Worm (Caenorhabditis elegans) whole organism, L4 larva: ENCODE measurements around the gene fbxc-24.

Experiments
- R02D3.7 ChIP-seq: fragments of 150-350 bp; sonication (generic microtip); optimal IDR thresholded peaks from 3 replicates; lab custom pipeline; 2014; ENCODE audit warnings: missing biosample characterization, missing genetic modification characterization
- T26A8.4 ChIP-seq: fragments of 200-800 bp; sonication (Bioruptor generic); IDR thresholded peaks from 2 replicates; pipeline ENCODE4 v1.3.6; 2022; ENCODE audit warnings: missing genetic modification characterization, missing compliant biosample characterization
- Y5F2A.4 ChIP-seq: fragments of 200-800 bp; sonication (Bioruptor generic); optimal IDR thresholded peaks from 2 replicates; lab custom pipeline; 2018; ENCODE audit warnings: mild to moderate bottlenecking, missing genetic modification characterization, missing compliant biosample characterization
- ZK546.5 ChIP-seq, 2 experiments: sonication (generic microtip); optimal IDR thresholded peaks; 2 replicates each; lab custom pipeline; 2017; ENCODE audit warnings: missing biosample characterization in 2 of 2, missing genetic modification characterization in 2 of 2
- arid-1 ChIP-seq: fragments of 200-800 bp; sonication (Bioruptor generic); conservative IDR thresholded peaks from 2 replicates; pipeline ENCODE4 v1.3.6; 2022; ENCODE audit warnings: missing genetic modification reagents, missing genetic modification characterization, missing compliant biosample characterization
- ceh-32 ChIP-seq: sonication (generic microtip); optimal IDR thresholded peaks from 2 replicates; lab custom pipeline; 2016; ENCODE audit warnings: mild to moderate bottlenecking, missing genetic modification characterization, missing compliant biosample characterization; ENCODE audit not compliant: poor library complexity
- ces-1 ChIP-seq: fragments of 150-350 bp; sonication (generic microtip); optimal IDR thresholded peaks from 4 replicates; lab custom pipeline; 2014; ENCODE audit warnings: missing biosample characterization, missing genetic modification reagents, missing genetic modification characterization
- cey-2 ChIP-seq: sonication (generic microtip); optimal IDR thresholded peaks from 3 replicates; lab custom pipeline; 2017; ENCODE audit warnings: missing genetic modification characterization, mild to moderate bottlenecking, missing compliant biosample characterization, antibody characterized with exemption, borderline replicate concordance; ENCODE audit not compliant: insufficient read depth
- daf-12 ChIP-seq: fragments of 150-350 bp; optimal IDR thresholded peaks from 2 replicates; lab custom pipeline; 2014; ENCODE audit warnings: missing biosample characterization, missing genetic modification reagents, missing genetic modification characterization
- daf-16 ChIP-seq, 3 experiments: sonication (generic microtip); optimal IDR thresholded peaks; 2 replicates each; lab custom pipeline; 2016 to 2017; ENCODE audit warnings: missing genetic modification characterization in 3 of 3, missing genetic modification reagents in 3 of 3, mild to moderate bottlenecking in 2 of 3, missing compliant biosample characterization in 2 of 3, missing biosample characterization in 1 of 3, moderate library complexity in 1 of 3
- dmd-6 ChIP-seq: fragments of 200-800 bp; sonication (Bioruptor generic); IDR thresholded peaks from 2 replicates; pipeline ENCODE4 v1.3.6; 2022; ENCODE audit warnings: missing genetic modification reagents, missing genetic modification characterization, missing compliant biosample characterization
- dmd-8 ChIP-seq: fragments of 200-800 bp; sonication (Bioruptor generic); IDR thresholded peaks from 2 replicates; pipeline ENCODE4 v1.3.6; 2022; ENCODE audit warnings: missing genetic modification characterization, missing compliant biosample characterization
- dve-1 ChIP-seq: sonication (generic microtip); optimal IDR thresholded peaks from 2 replicates; lab custom pipeline; 2017; ENCODE audit warnings: antibody characterized with exemption, mild to moderate bottlenecking, missing genetic modification characterization, missing compliant biosample characterization; ENCODE audit not compliant: insufficient read depth
- hlh-11 ChIP-seq: fragments of 200-800 bp; sonication (Bioruptor generic); optimal IDR thresholded peaks from 2 replicates; lab custom pipeline; 2018; ENCODE audit warnings: mild to moderate bottlenecking, missing genetic modification characterization, missing compliant biosample characterization
- hlh-30 ChIP-seq: sonication (generic microtip); optimal IDR thresholded peaks from 2 replicates; lab custom pipeline; 2017; ENCODE audit warnings: antibody characterized with exemption, mild to moderate bottlenecking, missing genetic modification characterization, missing compliant biosample characterization; ENCODE audit not compliant: insufficient read depth
- lin-1 ChIP-seq: fragments of 200-800 bp; sonication (Bioruptor generic); IDR thresholded peaks from 2 replicates; pipeline ENCODE4 v1.3.6; 2022; ENCODE audit warnings: missing genetic modification reagents, missing genetic modification characterization, missing compliant biosample characterization
- lin-13 ChIP-seq: fragments of 150-350 bp; optimal IDR thresholded peaks from 2 replicates; lab custom pipeline; 2014; ENCODE audit warnings: missing biosample characterization, missing genetic modification reagents, missing genetic modification characterization
- lin-15B ChIP-seq: fragments of 150-350 bp; sonication (generic microtip); optimal IDR thresholded peaks from 3 replicates; lab custom pipeline; 2014; ENCODE audit warnings: missing biosample characterization, missing genetic modification characterization
- lin-38 ChIP-seq: fragments of 200-800 bp; sonication (Bioruptor generic); IDR thresholded peaks from 2 replicates; pipeline ENCODE4 v1.3.6; 2022; ENCODE audit warnings: missing genetic modification reagents, missing genetic modification characterization, missing compliant biosample characterization
- mes-2 ChIP-seq: sonication (generic microtip); optimal IDR thresholded peaks from 2 replicates; lab custom pipeline; 2016; ENCODE audit warnings: missing genotype, mild to moderate bottlenecking, missing genetic modification characterization, missing compliant biosample characterization; ENCODE audit not compliant: poor library complexity, severe bottlenecking
- mxl-3 ChIP-seq: fragments of 200-800 bp; sonication (Bioruptor generic); optimal IDR thresholded peaks from 2 replicates; lab custom pipeline; 2018; ENCODE audit warnings: mild to moderate bottlenecking, missing genetic modification characterization, missing compliant biosample characterization
- nhr-10 ChIP-seq: fragments of 150-350 bp; optimal IDR thresholded peaks from 2 replicates; lab custom pipeline; 2014; ENCODE audit warnings: missing biosample characterization, missing genetic modification characterization
- nhr-111 ChIP-seq: fragments of 200-800 bp; sonication (Bioruptor generic); optimal IDR thresholded peaks from 2 replicates; lab custom pipeline; 2018; ENCODE audit warnings: mild to moderate bottlenecking, missing genetic modification characterization, missing compliant biosample characterization
- nhr-28 ChIP-seq: fragments of 150-350 bp; optimal IDR thresholded peaks from 2 replicates; lab custom pipeline; 2014; ENCODE audit warnings: missing biosample characterization, missing genetic modification characterization
- nhr-42 ChIP-seq: fragments of 200-800 bp; sonication (Bioruptor generic); IDR thresholded peaks from 2 replicates; pipeline ENCODE4 v1.3.6; 2022; ENCODE audit warnings: missing genetic modification characterization, missing compliant biosample characterization
- nhr-48 ChIP-seq: sonication (generic microtip); optimal IDR thresholded peaks from 2 replicates; lab custom pipeline; 2016; ENCODE audit warnings: mild to moderate bottlenecking, missing genetic modification characterization, missing compliant biosample characterization
- nhr-6 ChIP-seq: fragments of 150-350 bp; optimal IDR thresholded peaks from 2 replicates; lab custom pipeline; 2014; ENCODE audit warnings: missing biosample characterization, missing genetic modification characterization
- nhr-77 ChIP-seq: fragments of 150-350 bp; optimal IDR thresholded peaks from 2 replicates; lab custom pipeline; 2014; ENCODE audit warnings: missing biosample characterization, missing genetic modification characterization
- pqm-1 ChIP-seq: sonication (generic microtip); optimal IDR thresholded peaks from 2 replicates; lab custom pipeline; 2017; ENCODE audit warnings: missing biosample characterization, missing genetic modification characterization
- saeg-2 ChIP-seq: fragments of 200-800 bp; sonication (Bioruptor generic); IDR thresholded peaks from 2 replicates; pipeline ENCODE4 v1.3.6; 2022; ENCODE audit warnings: missing genetic modification reagents, missing genetic modification characterization, missing compliant biosample characterization
- sdz-12 ChIP-seq: fragments of 200-800 bp; sonication (Bioruptor generic); optimal IDR thresholded peaks from 2 replicates; lab custom pipeline; 2018; ENCODE audit warnings: mild to moderate bottlenecking, missing genetic modification characterization, missing compliant biosample characterization
- set-16 ChIP-seq: fragments of 200-800 bp; sonication (Bioruptor generic); IDR thresholded peaks from 2 replicates; pipeline ENCODE4 v1.3.6; 2022; ENCODE audit warnings: missing genetic modification reagents, missing genetic modification characterization, missing compliant biosample characterization
- snpc-4 ChIP-seq: fragments of 150-350 bp; optimal IDR thresholded peaks from 2 replicates; lab custom pipeline; 2014; ENCODE audit warnings: missing biosample characterization, missing genetic modification characterization
- spr-1 ChIP-seq: sonication (generic microtip); optimal IDR thresholded peaks from 2 replicates; lab custom pipeline; 2016; ENCODE audit warnings: mild to moderate bottlenecking, missing genetic modification characterization, missing compliant biosample characterization
- unc-62 ChIP-seq, 3 experiments: fragments of 150-350 bp in 1 of 3; sonication (generic microtip); optimal IDR thresholded peaks in 2 of 3; peaks in 1 of 3; 1 replicate in 1 of 3; 2 replicates in 2 of 3; lab custom pipeline; 2014 to 2017; ENCODE audit warnings: missing biosample characterization in 3 of 3, missing genetic modification characterization in 3 of 3, missing genetic modification reagents in 3 of 3, missing genotype in 1 of 3
- zfp-3 ChIP-seq: fragments of 200-800 bp; sonication (Bioruptor generic); conservative IDR thresholded peaks from 2 replicates; pipeline ENCODE4 v1.3.6; 2022; ENCODE audit warnings: missing genetic modification reagents, missing genetic modification characterization, missing compliant biosample characterization

Gene fbxc-24

DNA sequence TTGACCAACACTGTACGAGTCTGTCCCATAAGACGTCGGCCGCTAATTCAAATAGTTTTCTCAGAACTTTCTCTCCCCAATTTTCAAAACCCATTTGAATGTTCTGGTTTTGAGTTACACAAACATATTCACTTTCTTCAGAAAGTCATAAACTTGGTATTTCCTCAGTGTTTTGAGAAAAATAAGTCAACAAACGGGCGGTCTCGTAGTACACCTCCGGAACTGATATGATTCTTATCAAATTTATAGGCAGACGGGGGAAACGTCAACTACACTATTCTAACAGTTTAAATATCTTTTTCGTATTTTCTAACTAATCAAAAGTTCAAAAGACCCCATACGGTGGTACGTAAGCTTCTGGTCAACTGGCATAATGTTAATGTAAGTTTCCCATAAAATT is 25.2 kb downstream of the fbxc-24 start (continued):
- TF ChIP-seq lin-1 (GFP tag; lab: Robert Waterston, UW): no peak
- peak; percentile 18 for TF ChIP-seq nhr-77 (tag; lab: Kevin White, UChicago)
- peak; percentile 13 for TF ChIP-seq nhr-28 (tag; lab: Kevin White, UChicago)
- no peak for TF ChIP-seq mxl-3 (GFP tag; lab: Kevin White, UChicago)
- TF ChIP-seq lin-13 (GFP tag; lab: Kevin White, UChicago): no peak
- TF ChIP-seq nhr-42 (GFP tag; lab: Robert Waterston, UW): no peak
- no peak for TF ChIP-seq dmd-8
- no peak for TF ChIP-seq ces-1 (GFP tag; lab: Kevin White, UChicago)
- TF ChIP-seq daf-16 (GFP tag; optimal IDR thresholded peaks at IDR 0.05; lab: Kevin White, UChicago): no peak
- peak; percentile 37 for TF ChIP-seq daf-16 (tag; optimal IDR thresholded peaks at IDR 0.05; lab: Kevin White, UChicago)
- TF ChIP-seq, all 104 proteins: peak for 7

ce11 chrII:880666-881226 is 28.7 kb downstream of the fbxc-24 start:
- no peak for TF ChIP-seq nhr-10 (tag; lab: Kevin White, UChicago)
- TF ChIP-seq hlh-11 (tag; lab: Kevin White, UChicago): peak; percentile 47
- TF ChIP-seq nhr-28 (tag; lab: Kevin White, UChicago): peak; percentile 54
- TF ChIP-seq T26A8.4 (GFP tag; lab: Robert Waterston, UW): no peak
- TF ChIP-seq cey-2: no peak
- TF ChIP-seq unc-62 (GFP tag; optimal IDR thresholded peaks at IDR 0.05 in 1 of 2; lab: Kevin White, UChicago): peak in 1 of 2 experiments; percentile 99
- TF ChIP-seq unc-62 (tag; optimal IDR thresholded peaks at IDR 0.05; lab: Kevin White, UChicago): no peak
- TF ChIP-seq dve-1: peak; percentile 9
- TF ChIP-seq mes-2 (tag; lab: Kevin White, UChicago): no peak
- TF ChIP-seq nhr-77 (tag; lab: Kevin White, UChicago): peak; percentile 11
- no peak for TF ChIP-seq zfp-3 (GFP tag; lab: Robert Waterston, UW)
- TF ChIP-seq ceh-32 (tag; lab: Kevin White, UChicago): no peak
- peak; percentile 71 for TF ChIP-seq dmd-6 (GFP tag; lab: Robert Waterston, UW)
- no peak for TF ChIP-seq sdz-12 (GFP tag; lab: Kevin White, UChicago)
- no peak for TF ChIP-seq lin-38 (GFP tag; lab: Robert Waterston, UW)
- no peak for TF ChIP-seq Y5F2A.4 (GFP tag; lab: Kevin White, UChicago)
- TF ChIP-seq nhr-111 (GFP tag; lab: Kevin White, UChicago): no peak
- TF ChIP-seq snpc-4 (tag; lab: Kevin White, UChicago): no peak
- no peak for TF ChIP-seq ZK546.5 (tag; optimal IDR thresholded peaks at IDR 0.05; lab: Kevin White, UChicago)
- TF ChIP-seq daf-16 (GFP tag; optimal IDR thresholded peaks at IDR 0.05; lab: Kevin White, UChicago): no peak
- peak; percentile 42 for TF ChIP-seq daf-16 (tag; optimal IDR thresholded peaks at IDR 0.05; lab: Kevin White, UChicago)
- TF ChIP-seq spr-1 (tag; lab: Kevin White, UChicago): no peak
- TF ChIP-seq pqm-1 (tag; lab: Kevin White, UChicago): peak; percentile 87
- no peak for TF ChIP-seq hlh-30 (tag; lab: Kevin White, UChicago)
- peak; percentile 20 for TF ChIP-seq lin-13 (GFP tag; lab: Kevin White, UChicago)
- no peak for TF ChIP-seq lin-15B (tag; lab: Kevin White, UChicago)
- no peak for TF ChIP-seq set-16 (GFP tag; lab: Robert Waterston, UW)

DNA sequence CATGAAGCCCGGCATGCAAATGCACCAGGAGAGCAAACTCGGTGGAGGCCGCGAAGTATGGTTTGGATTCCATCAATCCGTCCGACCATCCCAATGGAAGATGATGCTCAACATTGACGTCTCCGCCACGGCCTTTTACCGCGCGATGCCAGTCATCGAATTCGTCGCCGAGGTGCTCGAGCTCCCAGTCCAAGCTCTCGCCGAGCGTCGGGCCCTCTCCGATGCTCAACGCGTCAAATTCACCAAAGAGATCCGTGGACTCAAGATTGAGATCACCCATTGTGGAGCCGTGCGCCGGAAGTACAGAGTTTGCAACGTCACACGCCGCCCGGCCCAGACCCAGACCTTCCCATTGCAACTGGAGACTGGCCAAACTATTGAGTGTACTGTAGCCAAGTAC is 33.7 kb downstream of the fbxc-24 start:
- TF ChIP-seq nhr-111 (GFP tag; lab: Kevin White, UChicago) (no peak), R02D3.7 (no peak), saeg-2 (GFP tag; lab: Robert Waterston, UW) (0 out of 2 replicates have a peak, but pooled peaks have one; percentile 6), nhr-48 (tag; lab: Kevin White, UChicago) (no peak), arid-1 (GFP tag; lab: Robert Waterston, UW) (no peak), set-16 (GFP tag; lab: Robert Waterston, UW) (peak; percentile 80), daf-12 (no peak), nhr-6 (tag; lab: Kevin White, UChicago) (no peak)
